Fruit fly (Drosophila melanogaster): ENCODE results near the gene Fhos.

Fhos gene

dm6 chr3L:8719990-8720559, 33.3 kb upstream of the Fhos start, which contains the start of gene SrpRbeta (continued):
- TF ChIP-seq CG15696 (tag; optimal IDR thresholded peaks at IDR 0.05), result no peak
- TF ChIP-seq sug (tag; optimal IDR thresholded peaks at IDR 0.05), result peak; percentile 20
- TF ChIP-seq dm (GFP tag; optimal IDR thresholded peaks at IDR 0.05), result peak; percentile 46
- TF ChIP-seq ranshi (GFP tag; IDR thresholded peaks at IDR 0.05), result no peak
- TF ChIP-seq Dp (GFP tag; optimal IDR thresholded peaks at IDR 0.05), result peak; percentile 93
- peak; percentile 30 for TF ChIP-seq CG17385 (GFP tag; optimal IDR thresholded peaks at IDR 0.05)
- peak; percentile 35; the same call in 1 of the 3 replicates for TF ChIP-seq CG34422 (GFP tag; IDR thresholded peaks at IDR 0.05)
- TF ChIP-seq Hr3 (GFP tag; optimal IDR thresholded peaks at IDR 0.05), result no peak

- TF ChIP-seq CG2875 (GFP tag; optimal IDR thresholded peaks at IDR 0.05) (peak; percentile 86), CG31441 (GFP tag; IDR thresholded peaks at IDR 0.05) (peak; percentile 94), salm (tag; optimal IDR thresholded peaks at IDR 0.05) (peak; percentile 93), Hand (GFP tag; optimal IDR thresholded peaks at IDR 0.05) (peak; percentile 91), cwo (GFP tag; optimal IDR thresholded peaks at IDR 0.05) (peak; percentile 91), CG4360 (GFP tag; IDR thresholded peaks at IDR 0.05) (peak; percentile 55), bab2 (GFP tag; optimal IDR thresholded peaks at IDR 0.05) (peak; percentile 99), CG12744 (GFP tag; optimal IDR thresholded peaks at IDR 0.05) (peak; percentile 96), jigr1 (GFP tag; IDR thresholded peaks at IDR 0.05) (peak; percentile 95), CG31365 (tag; optimal IDR thresholded peaks at IDR 0.05) (peak; percentile 71), CG8478 (optimal IDR thresholded peaks at IDR 0.05) (no peak), chn (GFP tag; optimal IDR thresholded peaks at IDR 0.05) (peak; percentile 98), so (GFP tag; IDR thresholded peaks at IDR 0.05) (peak; percentile 94), btn (GFP tag; optimal IDR thresholded peaks at IDR 0.05) (peak; percentile 70), NFAT (GFP tag; IDR thresholded peaks at IDR 0.05) (peak; percentile 95), CG3995 (GFP tag; optimal IDR thresholded peaks at IDR 0.05) (peak; percentile 83), Usf (GFP tag; optimal IDR thresholded peaks at IDR 0.05) (peak; percentile 98), Sin3A (optimal IDR thresholded peaks at IDR 0.05) (peak; percentile 93), ci (GFP tag; IDR thresholded peaks at IDR 0.05) (peak; percentile 93), Antp (GFP tag; optimal IDR thresholded peaks at IDR 0.05) (peak; percentile 98), CG14710 (tag; optimal IDR thresholded peaks at IDR 0.05) (peak; percentile 96), CG7928 (GFP tag; optimal IDR thresholded peaks at IDR 0.05) (peak; percentile 78), NK7.1 (GFP tag; optimal IDR thresholded peaks at IDR 0.05) (peak; percentile 95), sna (GFP tag; IDR thresholded peaks at IDR 0.05; ENCODE audit: partially characterized antibody) (no peak), Ada2b (GFP tag; IDR thresholded peaks at IDR 0.05) (peak; percentile 94), CG6765 (GFP tag; optimal IDR thresholded peaks at IDR 0.05) (peak; percentile 93), Dad (GFP tag; optimal IDR thresholded peaks at IDR 0.05) (peak; percentile 98), Hr3 (GFP tag; optimal IDR thresholded peaks at IDR 0.05) (peak; percentile 99), chinmo (GFP tag; IDR thresholded peaks at IDR 0.05; ENCODE audit: partially characterized antibody) (no peak), CG12659 (GFP tag; optimal IDR thresholded peaks at IDR 0.05) (peak; percentile 98), scrt (GFP tag; optimal IDR thresholded peaks at IDR 0.05) (peak; percentile 88), bigmax (GFP tag; optimal IDR thresholded peaks at IDR 0.05) (peak; percentile 19), CrebB (tag; optimal IDR thresholded peaks at IDR 0.05) (peak; percentile 94), CG6683 (GFP tag; optimal IDR thresholded peaks at IDR 0.05) (peak; percentile 86), cad (GFP tag; optimal IDR thresholded peaks at IDR 0.05) (no peak), B-H1 (GFP tag; IDR thresholded peaks at IDR 0.05) (peak; percentile 91), CG33213 (GFP tag; optimal IDR thresholded peaks at IDR 0.05) (peak; percentile 95), grau (tag; optimal IDR thresholded peaks at IDR 0.05) (peak; percentile 97), sima (GFP tag; optimal IDR thresholded peaks at IDR 0.05) (peak; percentile 90), pho (GFP tag; optimal IDR thresholded peaks at IDR 0.05) (peak; percentile 99), CG7357 (GFP tag; IDR thresholded peaks at IDR 0.05) (peak; percentile 95), slp2 (GFP tag; optimal IDR thresholded peaks at IDR 0.05) (peak; percentile 97), Asciz (GFP tag; optimal IDR thresholded peaks at IDR 0.05) (peak; percentile 88)
Measured at dm6 chr3L:8721145-8721544, 32.3 kb upstream of the Fhos start, which contains the start of the genes CG32022 and CG6511. Gene CG32022 (minus strand): TSS chr3L:8721272. Gene CG6511 (plus strand): TSS chr3L:8721324.

Data from whole organism, embryonic.